Worm (Caenorhabditis elegans) whole organism, young adult: ENCODE results near the gene mans-4.

ENCODE experiments used
- F33H1.4 ChIP-seq: fragments of 200-800 bp; sonication (Bioruptor generic); IDR thresholded peaks from 2 replicates; pipeline ENCODE4 v1.3.6; 2022; ENCODE audit warnings: missing genetic modification reagents, missing genetic modification characterization, missing compliant biosample characterization
- F39B2.1 ChIP-seq: fragments of 200-800 bp; sonication (Bioruptor generic); IDR thresholded peaks from 2 replicates; pipeline ENCODE4 v1.3.6; 2022; ENCODE audit warnings: missing genetic modification reagents, missing genetic modification characterization, missing compliant biosample characterization
- F57A8.1 ChIP-seq: fragments of 200-800 bp; sonication (Bioruptor generic); optimal IDR thresholded peaks from 2 replicates; lab custom pipeline; 2018; ENCODE audit warnings: mild to moderate bottlenecking, missing genetic modification characterization, moderate library complexity, missing compliant biosample characterization
- K11D2.4 ChIP-seq: fragments of 200-800 bp; sonication (Bioruptor generic); IDR thresholded peaks from 2 replicates; pipeline ENCODE4 v1.3.6; 2022; ENCODE audit warnings: missing genetic modification reagents, missing genetic modification characterization, missing compliant biosample characterization
- Y95B8A.8 ChIP-seq: fragments of 200-800 bp; sonication (Bioruptor generic); IDR thresholded peaks from 2 replicates; pipeline ENCODE4 v1.3.6; 2022; ENCODE audit warnings: missing genetic modification reagents, missing genetic modification characterization, missing compliant biosample characterization
- ama-1 ChIP-seq, 3 experiments: fragments of 150-350 bp in 1 of 3; sonication (generic microtip) in 2 of 3; optimal IDR thresholded peaks; 2 replicates each; lab custom pipeline; 2014 to 2018; ENCODE audit warnings: missing biosample characterization in 2 of 3, missing genetic modification characterization in 2 of 3, missing genetic modification reagents in 2 of 3
- attf-5 ChIP-seq: fragments of 200-800 bp; sonication (Bioruptor generic); optimal IDR thresholded peaks from 2 replicates; lab custom pipeline; 2018; ENCODE audit warnings: mild to moderate bottlenecking, missing genetic modification characterization, missing compliant biosample characterization
- bed-1 ChIP-seq: fragments of 200-800 bp; sonication (Bioruptor generic); IDR thresholded peaks from 2 replicates; pipeline ENCODE4 v1.3.6; 2022; ENCODE audit warnings: missing genetic modification reagents, missing genetic modification characterization, missing compliant biosample characterization
- cebp-2 ChIP-seq: fragments of 200-800 bp; sonication (Bioruptor generic); IDR thresholded peaks from 2 replicates; pipeline ENCODE4 v1.3.6; 2022; ENCODE audit warnings: missing genetic modification characterization, missing compliant biosample characterization
- ceh-27 ChIP-seq: fragments of 200-800 bp; sonication (Bioruptor generic); optimal IDR thresholded peaks from 2 replicates; lab custom pipeline; 2018; ENCODE audit warnings: mild to moderate bottlenecking, missing genetic modification characterization, moderate library complexity, missing compliant biosample characterization
- ceh-40 ChIP-seq: fragments of 200-800 bp; sonication (Bioruptor generic); IDR thresholded peaks from 2 replicates; pipeline ENCODE4 v1.3.6; 2022; ENCODE audit warnings: missing genetic modification characterization, missing compliant biosample characterization
- dpff-1 ChIP-seq: sonication (generic microtip); optimal IDR thresholded peaks from 2 replicates; lab custom pipeline; 2017; ENCODE audit warnings: mild to moderate bottlenecking, missing genetic modification characterization, missing compliant biosample characterization
- egl-18 ChIP-seq: fragments of 200-800 bp; sonication (Bioruptor generic); IDR thresholded peaks from 2 replicates; pipeline ENCODE4 v1.3.6; 2022; ENCODE audit warnings: missing genetic modification reagents, missing genetic modification characterization, missing compliant biosample characterization
- egl-44 ChIP-seq: fragments of 200-800 bp; sonication (Bioruptor generic); IDR thresholded peaks from 2 replicates; pipeline ENCODE4 v1.3.6; 2022; ENCODE audit warnings: missing genetic modification reagents, missing genetic modification characterization, missing compliant biosample characterization
- ets-4 ChIP-seq: fragments of 200-800 bp; sonication (Bioruptor generic); optimal IDR thresholded peaks from 2 replicates; lab custom pipeline; 2018; ENCODE audit warnings: mild to moderate bottlenecking, missing genetic modification characterization, missing compliant biosample characterization
- fkh-3 ChIP-seq: sonication (generic microtip); optimal IDR thresholded peaks from 2 replicates; lab custom pipeline; 2016; ENCODE audit warnings: mild to moderate bottlenecking, missing genetic modification characterization, missing compliant biosample characterization
- him-1 ChIP-seq: sonication (generic microtip); optimal IDR thresholded peaks from 2 replicates; lab custom pipeline; 2016; ENCODE audit warnings: missing genotype, missing genetic modification reagents, missing genetic modification characterization, missing compliant biosample characterization
- hlh-26 ChIP-seq: fragments of 200-800 bp; sonication (Bioruptor generic); conservative IDR thresholded peaks from 2 replicates; pipeline ENCODE4 v1.3.6; 2022; ENCODE audit warnings: missing genetic modification reagents, missing genetic modification characterization, missing compliant biosample characterization
- hmg-1.2 ChIP-seq: fragments of 200-800 bp; sonication (Bioruptor generic); IDR thresholded peaks from 2 replicates; pipeline ENCODE4 v1.3.6; 2022; ENCODE audit warnings: missing genetic modification reagents, missing genetic modification characterization, missing compliant biosample characterization
- hrde-1 ChIP-seq: sonication (generic microtip); optimal IDR thresholded peaks from 2 replicates; lab custom pipeline; 2016; ENCODE audit warnings: missing genetic modification characterization, mild to moderate bottlenecking, missing compliant biosample characterization, moderate library complexity, missing genotype, missing genetic modification reagents, borderline replicate concordance
- let-526 ChIP-seq: fragments of 200-800 bp; sonication (Bioruptor generic); IDR thresholded peaks from 2 replicates; pipeline ENCODE4 v1.3.6; 2022; ENCODE audit warnings: missing genetic modification reagents, missing genetic modification characterization, missing compliant biosample characterization
- let-607 ChIP-seq, 2 experiments: fragments of 200-800 bp in 1 of 2; sonication (Bioruptor generic) in 1 of 2; sonication (generic microtip) in 1 of 2; optimal IDR thresholded peaks; 2 replicates each; lab custom pipeline; 2016 to 2018; ENCODE audit warnings: mild to moderate bottlenecking in 2 of 2, missing compliant biosample characterization in 2 of 2, missing genetic modification characterization in 2 of 2, moderate library complexity in 2 of 2, missing genotype in 1 of 2
- lin-26 ChIP-seq: fragments of 200-800 bp; sonication (Bioruptor generic); IDR thresholded peaks from 2 replicates; pipeline ENCODE4 v1.3.6; 2022; ENCODE audit warnings: missing genetic modification reagents, missing genetic modification characterization, missing compliant biosample characterization
- lin-40 ChIP-seq: sonication (generic microtip); optimal IDR thresholded peaks from 2 replicates; lab custom pipeline; 2016; ENCODE audit warnings: missing genetic modification characterization, mild to moderate bottlenecking, missing compliant biosample characterization, missing genotype, missing genetic modification reagents
- lin-54 ChIP-seq: fragments of 200-800 bp; sonication (Bioruptor generic); optimal IDR thresholded peaks from 2 replicates; lab custom pipeline; 2018; ENCODE audit warnings: mild to moderate bottlenecking, missing genetic modification characterization, missing compliant biosample characterization
- lir-1 ChIP-seq: fragments of 200-800 bp; sonication (Bioruptor generic); conservative IDR thresholded peaks from 2 replicates; pipeline ENCODE4 v1.3.6; 2022; ENCODE audit warnings: missing genetic modification reagents, missing genetic modification characterization, missing compliant biosample characterization
- mcd-1 ChIP-seq: fragments of 200-800 bp; sonication (Bioruptor generic); IDR thresholded peaks from 2 replicates; pipeline ENCODE4 v1.3.6; 2022; ENCODE audit warnings: missing genetic modification reagents, missing genetic modification characterization, missing compliant biosample characterization
- nfya-1 ChIP-seq: sonication (generic microtip); optimal IDR thresholded peaks from 2 replicates; lab custom pipeline; 2017; ENCODE audit warnings: antibody characterized with exemption, missing compliant biosample characterization, missing genetic modification characterization, borderline replicate concordance; ENCODE audit not compliant: insufficient read depth
- nhr-80 ChIP-seq: sonication (generic microtip); optimal IDR thresholded peaks from 2 replicates; lab custom pipeline; 2016; ENCODE audit warnings: missing genetic modification characterization, missing compliant biosample characterization
- nhr-90 ChIP-seq: sonication (generic microtip); optimal IDR thresholded peaks from 2 replicates; lab custom pipeline; 2016; ENCODE audit warnings: missing genotype, mild to moderate bottlenecking, missing genetic modification characterization, missing compliant biosample characterization
- pbrm-1 ChIP-seq: fragments of 200-800 bp; sonication (Bioruptor generic); IDR thresholded peaks from 2 replicates; pipeline ENCODE4 v1.3.6; 2022; ENCODE audit warnings: missing genetic modification reagents, missing genetic modification characterization, missing compliant biosample characterization
- sdz-38 ChIP-seq: sonication (generic microtip); optimal IDR thresholded peaks from 2 replicates; lab custom pipeline; 2016; ENCODE audit warnings: missing genotype, missing genetic modification characterization, missing compliant biosample characterization
- sea-2 ChIP-seq: fragments of 200-800 bp; sonication (Bioruptor generic); IDR thresholded peaks from 2 replicates; pipeline ENCODE4 v1.3.6; 2022; ENCODE audit warnings: missing genetic modification characterization, missing compliant biosample characterization
- snpc-1.3 ChIP-seq: sonication (generic microtip); optimal IDR thresholded peaks from 2 replicates; lab custom pipeline; 2017; ENCODE audit warnings: missing genetic modification characterization, mild to moderate bottlenecking, missing compliant biosample characterization, antibody characterized with exemption, moderate library complexity, missing genotype, missing genetic modification reagents; ENCODE audit not compliant: insufficient read depth
- somi-1 ChIP-seq: fragments of 200-800 bp; sonication (Bioruptor generic); optimal IDR thresholded peaks from 2 replicates; lab custom pipeline; 2018; ENCODE audit warnings: mild to moderate bottlenecking, missing genetic modification characterization, missing compliant biosample characterization
- unc-130 ChIP-seq: sonication (generic microtip); optimal IDR thresholded peaks from 2 replicates; lab custom pipeline; 2016; ENCODE audit warnings: missing genetic modification reagents, missing genetic modification characterization, missing compliant biosample characterization
- zim-3 ChIP-seq: sonication (generic microtip); optimal IDR thresholded peaks from 2 replicates; lab custom pipeline; 2017; ENCODE audit warnings: mild to moderate bottlenecking, missing genetic modification characterization, moderate library complexity, missing compliant biosample characterization

Gene mans-4

ce11 chrIV:9078469-9078868 lies at the start of gene mans-4:
mans-4 (minus strand) TSS chrIV:9078569.
- TF ChIP-seq zim-3 (no peak), ets-4 (no peak)
- TF ChIP-seq, all 124 proteins: peak for 0

ce11 chrIV:9121545-9121944 lies 43.2 kb upstream of the mans-4 start:
- TF ChIP-seq hmg-1.2 (GFP tag; lab: Robert Waterston, UW) (peak; percentile 50; the same call in 1 of the 2 replicates), attf-5 (GFP tag; lab: Kevin White, UChicago) (peak; percentile 8), egl-18 (GFP tag; lab: Robert Waterston, UW) (no peak), him-1 (tag; lab: Kevin White, UChicago) (no peak), mcd-1 (GFP tag; lab: Robert Waterston, UW) (0 out of 2 replicates have a peak, but pooled peaks have one; percentile 20), lin-40 (tag; lab: Kevin White, UChicago) (peak; percentile 16), ceh-27 (GFP tag; lab: Kevin White, UChicago) (no peak), F33H1.4 (GFP tag; lab: Robert Waterston, UW) (no peak)

ce11 chrIV:9120220-9120619 lies 41.9 kb upstream of the mans-4 start:
- TF ChIP-seq hmg-1.2 (GFP tag; lab: Robert Waterston, UW) (no peak), K11D2.4 (no peak), hrde-1 (no peak), lin-54 (GFP tag; lab: Kevin White, UChicago) (no peak), mcd-1 (GFP tag; lab: Robert Waterston, UW) (no peak), ama-1 (optimal IDR thresholded peaks at IDR 0.05; lab: Kevin White, UChicago) (no peak), ama-1 (GFP tag; optimal IDR thresholded peaks at IDR 0.05; lab: Kevin White, UChicago) (no peak), hlh-26 (no peak), F57A8.1 (GFP tag; lab: Kevin White, UChicago) (no peak), somi-1 (no peak), zim-3 (no peak), lir-1 (no peak), egl-18 (GFP tag; lab: Robert Waterston, UW) (no peak), nhr-90 (tag; lab: Kevin White, UChicago) (no peak), unc-130 (GFP tag; lab: Kevin White, UChicago) (no peak), sea-2 (GFP tag; lab: Robert Waterston, UW) (no peak), sdz-38 (tag; lab: Kevin White, UChicago) (no peak), snpc-1.3 (tag; lab: Kevin White, UChicago) (no peak), Y95B8A.8 (GFP tag; lab: Robert Waterston, UW) (no peak), dpff-1 (no peak)

ce11 chrIV:9118792-9119191 lies 40.4 kb upstream of the mans-4 start, which contains the start of gene nrfl-1:
nrfl-1 (plus strand) TSS chrIV:9119092.
- TF ChIP-seq F39B2.1 (GFP tag; lab: Robert Waterston, UW) (no peak), pbrm-1 (GFP tag; lab: Robert Waterston, UW) (no peak), egl-44 (GFP tag; lab: Robert Waterston, UW) (no peak), bed-1 (no peak), ceh-40 (GFP tag; lab: Robert Waterston, UW) (no peak), lin-26 (GFP tag; lab: Robert Waterston, UW) (no peak), fkh-3 (tag; lab: Kevin White, UChicago) (no peak)

ce11 chrIV:9118348-9118747 lies 40.0 kb upstream of the mans-4 start:
- TF ChIP-seq cebp-2 (GFP tag; lab: Robert Waterston, UW) (0 out of 2 replicates have a peak, but pooled peaks have one; percentile 69), let-607 (tag; optimal IDR thresholded peaks at IDR 0.05; lab: Kevin White, UChicago) (peak; percentile 41 to 86), nfya-1 (tag; lab: Kevin White, UChicago) (no peak), attf-5 (GFP tag; lab: Kevin White, UChicago) (peak; percentile 25), nhr-80 (peak; percentile 85), let-526 (GFP tag; lab: Robert Waterston, UW) (peak; percentile 12; the same call in 1 of the 2 replicates)
- TF ChIP-seq, all 124 proteins: peak for 5
